Fruit fly (Drosophila melanogaster) whole organism, embryonic: Measurements from ENCODE around the gene CG11679.

ENCODE experiments used
- Awh ChIP-seq: fragments of 200-800 bp; sonication (Bioruptor generic); IDR thresholded peaks from 2 replicates; pipeline ENCODE4, ENCODE4 v1.3.6; 2022; ENCODE audit warnings: missing biosample characterization, missing genetic modification characterization
- BEAF-32 ChIP-seq: fragments of 200-800 bp; sonication (Bioruptor generic); optimal IDR thresholded peaks from 3 replicates; lab custom pipeline; 2017; ENCODE audit warnings: missing biosample characterization, missing genetic modification characterization, mild to moderate bottlenecking, moderate library complexity, missing genetic modification reagents
- CG1024 ChIP-seq: fragments of 200-800 bp; sonication (Bioruptor generic); IDR thresholded peaks from 2 replicates; pipeline ENCODE4 v1.3.6; 2022; ENCODE audit warnings: missing biosample characterization, missing genetic modification characterization
- CG10274 ChIP-seq: fragments of 200-800 bp; sonication (Bioruptor generic); optimal IDR thresholded peaks from 3 replicates; lab custom pipeline; 2017; ENCODE audit warnings: missing biosample characterization, mild to moderate bottlenecking, missing genetic modification characterization
- CG11398 ChIP-seq: fragments of 200-800 bp; sonication (Bioruptor generic); optimal IDR thresholded peaks from 2 replicates; lab custom pipeline; 2016; ENCODE audit warnings: missing biosample characterization, missing genetic modification characterization
- CG11504 ChIP-seq: fragments of 200-800 bp; sonication (Bioruptor generic); optimal IDR thresholded peaks from 3 replicates; lab custom pipeline; 2019; ENCODE audit warnings: missing biosample characterization, mild to moderate bottlenecking, missing genetic modification characterization, moderate library complexity
- CG12769 ChIP-seq: fragments of 200-800 bp; sonication (Bioruptor generic); optimal IDR thresholded peaks from 2 replicates; lab custom pipeline; 2019; ENCODE audit warnings: missing biosample characterization, mild to moderate bottlenecking, missing genetic modification characterization, moderate library complexity
- CG14667 ChIP-seq: fragments of 200-800 bp; sonication (Bioruptor generic); IDR thresholded peaks from 2 replicates; pipeline ENCODE4 v1.3.6; 2022; ENCODE audit warnings: missing biosample characterization, missing genetic modification characterization
- CG2875 ChIP-seq: fragments of 200-800 bp; sonication (Bioruptor generic); optimal IDR thresholded peaks from 2 replicates; lab custom pipeline; 2017; ENCODE audit warnings: missing biosample characterization, mild to moderate bottlenecking, missing genetic modification characterization, missing genetic modification reagents
- CG30431 ChIP-seq: fragments of 200-800 bp; sonication (Bioruptor generic); optimal IDR thresholded peaks from 2 replicates; lab custom pipeline; 2017; ENCODE audit warnings: missing biosample characterization, missing genetic modification characterization
- CG32767 ChIP-seq: fragments of 200-800 bp; sonication (Bioruptor generic); IDR thresholded peaks from 2 replicates; pipeline ENCODE4 v1.3.6; 2022; ENCODE audit warnings: missing biosample characterization, missing genetic modification characterization
- CG4404 ChIP-seq: fragments of 200-800 bp; sonication (Bioruptor generic); IDR thresholded peaks from 2 replicates; pipeline ENCODE4 v1.3.6; 2022; ENCODE audit warnings: missing biosample characterization, missing genetic modification characterization
- CG6791 ChIP-seq: fragments of 200-800 bp; sonication (Bioruptor generic); IDR thresholded peaks from 3 replicates; pipeline ENCODE4 v1.3.6; 2022; ENCODE audit warnings: missing biosample characterization, missing genetic modification characterization; ENCODE audit not compliant: partially characterized antibody
- CG6854 ChIP-seq: fragments of 200-800 bp; sonication (Bioruptor generic); optimal IDR thresholded peaks from 3 replicates; lab custom pipeline; 2017; ENCODE audit warnings: missing biosample characterization, mild to moderate bottlenecking, missing genetic modification characterization
- CG7928 ChIP-seq: fragments of 200-800 bp; sonication (Bioruptor generic); optimal IDR thresholded peaks from 2 replicates; lab custom pipeline; 2017; ENCODE audit warnings: missing biosample characterization, mild to moderate bottlenecking, missing genetic modification characterization
- CG8388 ChIP-seq: fragments of 200-800 bp; sonication (Bioruptor generic); optimal IDR thresholded peaks from 2 replicates; lab custom pipeline; 2019; ENCODE audit warnings: missing biosample characterization, mild to moderate bottlenecking, missing genetic modification characterization, moderate library complexity
- CG9437 ChIP-seq: fragments of 200-800 bp; sonication (Bioruptor generic); optimal IDR thresholded peaks from 2 replicates; lab custom pipeline; 2018; ENCODE audit warnings: missing biosample characterization, mild to moderate bottlenecking, missing genetic modification characterization
- CG9817 ChIP-seq: fragments of 200-800 bp; sonication (Bioruptor generic); optimal IDR thresholded peaks from 2 replicates; lab custom pipeline; 2018; ENCODE audit warnings: missing biosample characterization, mild to moderate bottlenecking, missing genetic modification characterization, moderate library complexity
- Chrac-16 ChIP-seq: fragments of 200-800 bp; sonication (Bioruptor generic); optimal IDR thresholded peaks from 3 replicates; lab custom pipeline; 2016; ENCODE audit warnings: missing biosample characterization, missing genetic modification characterization
- Dip2 ChIP-seq: fragments of 200-800 bp; sonication (Bioruptor generic); IDR thresholded peaks from 2 replicates; pipeline ENCODE4 v1.3.6; 2022; ENCODE audit warnings: missing biosample characterization, missing genetic modification characterization
- GATAe ChIP-seq: fragments of 200-800 bp; sonication (Bioruptor generic); conservative IDR thresholded peaks from 2 replicates; pipeline ENCODE4 v1.3.6; 2022; ENCODE audit warnings: missing biosample characterization, missing genetic modification characterization
- Lim3 ChIP-seq: fragments of 200-800 bp; sonication (Bioruptor generic); IDR thresholded peaks from 2 replicates; pipeline ENCODE4 v1.3.6; 2022; ENCODE audit warnings: missing biosample characterization, missing genetic modification characterization
- Mad ChIP-seq: fragments of 200-800 bp; sonication (Bioruptor generic); optimal IDR thresholded peaks from 2 replicates; lab custom pipeline; 2016; ENCODE audit warnings: missing biosample characterization, missing genetic modification characterization
- Mrtf ChIP-seq: fragments of 200-800 bp; sonication (Bioruptor generic); IDR thresholded peaks from 3 replicates; pipeline ENCODE4 v1.3.6; 2022; ENCODE audit warnings: missing biosample characterization, missing genetic modification characterization
- Oli ChIP-seq: fragments of 200-800 bp; sonication (Bioruptor generic); optimal IDR thresholded peaks from 2 replicates; lab custom pipeline; 2018; ENCODE audit warnings: missing biosample characterization, mild to moderate bottlenecking, missing genetic modification characterization, moderate library complexity
- Optix ChIP-seq: fragments of 200-800 bp; sonication (Bioruptor generic); IDR thresholded peaks from 3 replicates; pipeline ENCODE4 v1.3.6; 2022; ENCODE audit warnings: missing biosample characterization, missing genetic modification characterization
- Scr ChIP-seq: fragments of 200-800 bp; sonication (Bioruptor generic); IDR thresholded peaks from 2 replicates; pipeline ENCODE4 v1.3.6; 2022; ENCODE audit warnings: missing biosample characterization, missing genetic modification characterization; ENCODE audit not compliant: partially characterized antibody
- Six4 ChIP-seq: fragments of 200-800 bp; sonication (Bioruptor generic); optimal IDR thresholded peaks from 2 replicates; lab custom pipeline; 2016; ENCODE audit warnings: missing biosample characterization, missing genetic modification characterization
- Spps ChIP-seq: fragments of 200-800 bp; sonication (Bioruptor generic); optimal IDR thresholded peaks from 2 replicates; lab custom pipeline; 2018; ENCODE audit warnings: missing biosample characterization, mild to moderate bottlenecking, missing genetic modification characterization
- Tbp ChIP-seq: fragments of >200 bp; optimal IDR thresholded peaks from 2 replicates; lab custom pipeline; 2018; ENCODE audit warnings: missing biosample characterization, missing genetic modification characterization
- Trl ChIP-seq, 3 experiments: fragments of >200 bp in 2 of 3; fragments of 200-800 bp in 1 of 3; sonication (Bioruptor generic) in 1 of 3; optimal IDR thresholded peaks; 2 replicates in 1 of 3; 3 replicates in 2 of 3; lab custom pipeline; 2016 to 2017; ENCODE audit warnings: missing biosample characterization in 1 of 3, missing genetic modification characterization in 1 of 3
- abd-A ChIP-seq: fragments of 200-800 bp; sonication (Bioruptor generic); optimal IDR thresholded peaks from 3 replicates; lab custom pipeline; 2019; ENCODE audit warnings: missing biosample characterization, mild to moderate bottlenecking, missing genetic modification characterization, moderate library complexity
- bigmax ChIP-seq: fragments of 200-800 bp; sonication (Bioruptor generic); optimal IDR thresholded peaks from 2 replicates; lab custom pipeline; 2018; ENCODE audit warnings: missing biosample characterization, mild to moderate bottlenecking, missing genetic modification characterization
- cwo ChIP-seq: fragments of 200-800 bp; sonication (Bioruptor generic); optimal IDR thresholded peaks from 3 replicates; lab custom pipeline; 2017; ENCODE audit warnings: missing biosample characterization, missing genetic modification characterization, mild to moderate bottlenecking, moderate library complexity, missing genetic modification reagents
- dpn ChIP-seq, 2 experiments: fragments of 200-800 bp; sonication (Bioruptor generic); optimal IDR thresholded peaks; 3 replicates each; lab custom pipeline; 2016; ENCODE audit warnings: missing biosample characterization in 2 of 2, missing genetic modification characterization in 2 of 2
- emc ChIP-seq: fragments of 200-800 bp; sonication (Bioruptor generic); optimal IDR thresholded peaks from 2 replicates; lab custom pipeline; 2016; ENCODE audit warnings: missing biosample characterization, missing genetic modification characterization
- esg ChIP-seq: fragments of 200-800 bp; sonication (Bioruptor generic); conservative IDR thresholded peaks from 2 replicates; pipeline ENCODE4 v1.3.6; 2022; ENCODE audit warnings: missing biosample characterization, missing genetic modification characterization
- fd102C ChIP-seq: fragments of 200-800 bp; sonication (Bioruptor generic); optimal IDR thresholded peaks from 2 replicates; lab custom pipeline; 2018; ENCODE audit warnings: missing biosample characterization, mild to moderate bottlenecking, missing genetic modification characterization, moderate library complexity
- fd3F ChIP-seq: fragments of 200-800 bp; sonication (Bioruptor generic); optimal IDR thresholded peaks from 2 replicates; lab custom pipeline; 2018; ENCODE audit warnings: missing biosample characterization, mild to moderate bottlenecking, missing genetic modification characterization, moderate library complexity
- ftz-f1 ChIP-seq: fragments of 200-800 bp; sonication (Bioruptor generic); optimal IDR thresholded peaks from 2 replicates; lab custom pipeline; 2016; ENCODE audit warnings: missing biosample characterization, missing genetic modification characterization
- gce ChIP-seq: fragments of 200-800 bp; sonication (Bioruptor generic); IDR thresholded peaks from 3 replicates; pipeline ENCODE4 v1.3.6; 2022; ENCODE audit warnings: missing biosample characterization, missing genetic modification characterization
- gcm2 ChIP-seq: fragments of 200-800 bp; sonication (Bioruptor generic); optimal IDR thresholded peaks from 2 replicates; lab custom pipeline; 2016; ENCODE audit warnings: missing biosample characterization, missing genetic modification characterization
- gt ChIP-seq: fragments of 200-800 bp; sonication (Bioruptor generic); IDR thresholded peaks from 2 replicates; pipeline ENCODE4 v1.3.6; 2022; ENCODE audit warnings: missing biosample characterization, missing genetic modification characterization
- hth ChIP-seq: fragments of >200 bp; optimal IDR thresholded peaks from 2 replicates; lab custom pipeline; 2017; ENCODE audit warnings: inconsistent platforms
- nau ChIP-seq: fragments of 200-800 bp; sonication (Bioruptor generic); optimal IDR thresholded peaks from 3 replicates; lab custom pipeline; 2017; ENCODE audit warnings: missing biosample characterization, mild to moderate bottlenecking, missing genetic modification characterization, missing genetic modification reagents
- org-1 ChIP-seq: fragments of 200-800 bp; sonication (Bioruptor generic); optimal IDR thresholded peaks from 2 replicates; lab custom pipeline; 2017; ENCODE audit warnings: missing biosample characterization, missing genetic modification characterization
- shn ChIP-seq: fragments of 200-800 bp; sonication (Bioruptor generic); optimal IDR thresholded peaks from 3 replicates; lab custom pipeline; 2016; ENCODE audit warnings: missing biosample characterization, missing genetic modification characterization
- vvl ChIP-seq: fragments of 200-800 bp; sonication (Bioruptor generic); IDR thresholded peaks from 2 replicates; pipeline ENCODE4 v1.3.6; 2022; ENCODE audit warnings: missing biosample characterization, missing genetic modification characterization
- z ChIP-seq: fragments of 200-800 bp; sonication (Bioruptor generic); IDR thresholded peaks from 3 replicates; pipeline ENCODE4 v1.3.6; 2022; ENCODE audit warnings: missing biosample characterization, missing genetic modification characterization
- zen2 ChIP-seq: fragments of 200-800 bp; sonication (Bioruptor generic); IDR thresholded peaks from 3 replicates; pipeline ENCODE4 v1.3.6; 2022; ENCODE audit warnings: missing biosample characterization, missing genetic modification characterization; ENCODE audit not compliant: partially characterized antibody

Gene CG11679

dm6 chrX:15703720-15704206 is 35.0 kb downstream of the CG11679 start, which contains the start of the genes Pis and Hap40 (continued):
- TF ChIP-seq vvl (GFP tag; lab: Robert Waterston, UW) (0 out of 2 replicates have a peak, but pooled peaks have one; percentile 18), CG1024 (no peak), CG11398 (GFP tag; lab: Kevin White, UChicago) (no peak), CG6854 (GFP tag; lab: Kevin White, UChicago) (no peak), bigmax (GFP tag; lab: Kevin White, UChicago) (no peak), CG2875 (no peak), Optix (peak; percentile 34; the same call in 1 of the 3 replicates), Dip2 (no peak), hth (lab: Kevin White, UChicago) (no peak), gce (GFP tag; lab: Robert Waterston, UW) (no peak), cwo (GFP tag; lab: Kevin White, UChicago) (no peak), CG14667 (GFP tag; lab: Robert Waterston, UW) (peak; percentile 63), Oli (tag; lab: Kevin White, UChicago) (peak; percentile 64), GATAe (GFP tag; lab: Robert Waterston, UW) (no peak; the same call in 1 of the 2 replicates), CG10274 (no peak), CG9437 (GFP tag; lab: Kevin White, UChicago) (peak; percentile 49), Awh (GFP tag; lab: Robert Waterston, UW) (no peak), Spps (tag; lab: Kevin White, UChicago) (peak; percentile 11), CG8388 (peak; percentile 56), CG32767 (GFP tag; lab: Robert Waterston, UW) (peak; percentile 27; the same call in 1 of the 2 replicates), CG12769 (peak; percentile 61), BEAF-32 (peak; percentile 56), fd102C (no peak), z (GFP tag; lab: Robert Waterston, UW) (no peak), esg (GFP tag; lab: Robert Waterston, UW) (peak; percentile 75), ftz-f1 (GFP tag; lab: Kevin White, UChicago) (peak; percentile 67), CG7928 (peak; percentile 37), Trl (optimal IDR thresholded peaks at IDR 0.05; lab: Kevin White, UChicago) (no peak), Trl (GFP tag; optimal IDR thresholded peaks at IDR 0.05; lab: Kevin White, UChicago) (no peak), gcm2 (GFP tag; lab: Kevin White, UChicago) (no peak), CG11504 (tag; lab: Kevin White, UChicago) (peak; percentile 81), shn (GFP tag; lab: Kevin White, UChicago) (peak; percentile 41), abd-A (tag; lab: Kevin White, UChicago) (no peak), gt (GFP tag; lab: Robert Waterston, UW) (no peak), Tbp (GFP tag; lab: Kevin White, UChicago) (no peak), Six4 (GFP tag; lab: Kevin White, UChicago) (peak; percentile 12), CG4404 (GFP tag; lab: Robert Waterston, UW) (peak; percentile 68), CG30431 (GFP tag; lab: Kevin White, UChicago) (peak; percentile 53), Lim3 (no peak), Chrac-16 (GFP tag; lab: Kevin White, UChicago) (peak; percentile 74), Mrtf (GFP tag; lab: Robert Waterston, UW) (peak; percentile 67), Scr (no peak), CG6791 (GFP tag; lab: Robert Waterston, UW) (no peak), zen2 (GFP tag; lab: Robert Waterston, UW) (no peak), dpn (GFP tag; optimal IDR thresholded peaks at IDR 0.05; lab: Kevin White, UChicago) (peak; percentile 51 to 78), fd3F (GFP tag; lab: Kevin White, UChicago) (peak; percentile 73), nau (GFP tag; lab: Kevin White, UChicago) (no peak), Mad (GFP tag; lab: Kevin White, UChicago) (peak; percentile 61), emc (GFP tag; lab: Kevin White, UChicago) (no peak), org-1 (GFP tag; lab: Kevin White, UChicago) (no peak), CG9817 (tag; lab: Kevin White, UChicago) (peak; percentile 88)
